Fruit fly (Drosophila melanogaster) whole organism, prepupa: ENCODE results near the gene St2.

Experiments
- CG10631 ChIP-seq: fragments of 200-800 bp; sonication (Bioruptor generic); optimal IDR thresholded peaks from 2 replicates; lab custom pipeline; 2016; ENCODE audit warnings: missing biosample characterization, missing genetic modification characterization
- CG11294 ChIP-seq: fragments of 200-800 bp; sonication (Bioruptor generic); IDR thresholded peaks from 2 replicates; pipeline ENCODE4 v1.3.6; 2022; ENCODE audit warnings: missing biosample characterization, missing genetic modification characterization
- CG11762 ChIP-seq: fragments of 200-800 bp; sonication (Bioruptor generic); optimal IDR thresholded peaks from 3 replicates; lab custom pipeline; 2016; ENCODE audit warnings: missing biosample characterization, missing genetic modification characterization; ENCODE audit not compliant: insufficient read depth
- CG15336 ChIP-seq: fragments of 200-800 bp; sonication (Bioruptor generic); IDR thresholded peaks from 2 replicates; pipeline ENCODE4 v1.3.6; 2022; ENCODE audit warnings: missing biosample characterization, missing genetic modification characterization
- CG16779 ChIP-seq: fragments of 200-800 bp; sonication (Bioruptor generic); optimal IDR thresholded peaks from 3 replicates; lab custom pipeline; 2017; ENCODE audit warnings: missing biosample characterization, mild to moderate bottlenecking, missing genetic modification characterization
- CG3032 ChIP-seq: fragments of 200-800 bp; optimal IDR thresholded peaks from 2 replicates; lab custom pipeline; 2019; ENCODE audit warnings: missing biosample characterization, mild to moderate bottlenecking, missing genetic modification characterization, moderate library complexity
- CG31627 ChIP-seq: fragments of 200-800 bp; sonication (Bioruptor generic); optimal IDR thresholded peaks from 3 replicates; lab custom pipeline; 2016; ENCODE audit warnings: missing biosample characterization, missing genetic modification characterization
- CG32006 ChIP-seq: fragments of 200-800 bp; sonication (Bioruptor generic); optimal IDR thresholded peaks from 3 replicates; lab custom pipeline; 2017; ENCODE audit warnings: missing biosample characterization, mild to moderate bottlenecking, missing genetic modification characterization
- CG34406 ChIP-seq: fragments of 200-800 bp; sonication (Bioruptor generic); optimal IDR thresholded peaks from 3 replicates; lab custom pipeline; 2016; ENCODE audit warnings: missing biosample characterization, missing genetic modification characterization
- CG3919 ChIP-seq: fragments of 200-800 bp; sonication (Bioruptor generic); optimal IDR thresholded peaks from 3 replicates; lab custom pipeline; 2016; ENCODE audit warnings: missing biosample characterization, missing genetic modification characterization
- CG4318 ChIP-seq: fragments of 200-800 bp; sonication (Bioruptor generic); optimal IDR thresholded peaks from 3 replicates; lab custom pipeline; 2017; ENCODE audit warnings: missing biosample characterization, mild to moderate bottlenecking, missing genetic modification characterization
- CG6163 ChIP-seq: fragments of 200-800 bp; sonication (Bioruptor generic); IDR thresholded peaks from 3 replicates; pipeline ENCODE4 v1.3.6; 2022; ENCODE audit warnings: missing biosample characterization, missing genetic modification characterization
- CG6276 ChIP-seq: fragments of 200-800 bp; sonication (Bioruptor generic); optimal IDR thresholded peaks from 2 replicates; lab custom pipeline; 2017; ENCODE audit warnings: missing biosample characterization, mild to moderate bottlenecking, missing genetic modification characterization
- CG6792 ChIP-seq: fragments of 200-800 bp; sonication (Bioruptor generic); optimal IDR thresholded peaks from 3 replicates; lab custom pipeline; 2016; ENCODE audit warnings: missing biosample characterization, missing genetic modification characterization
- CG6808 ChIP-seq: fragments of 200-800 bp; sonication (Bioruptor generic); optimal IDR thresholded peaks from 3 replicates; lab custom pipeline; 2017; ENCODE audit warnings: missing biosample characterization, missing genetic modification characterization, mild to moderate bottlenecking, moderate library complexity, missing genetic modification reagents
- CG6854 ChIP-seq: fragments of 200-800 bp; sonication (Bioruptor generic); optimal IDR thresholded peaks from 2 replicates; lab custom pipeline; 2017; ENCODE audit warnings: missing biosample characterization, mild to moderate bottlenecking, missing genetic modification characterization
- CG7368 ChIP-seq: fragments of 200-800 bp; sonication (Bioruptor generic); optimal IDR thresholded peaks from 3 replicates; lab custom pipeline; 2016; ENCODE audit warnings: missing biosample characterization, missing genetic modification characterization
- CG8119 ChIP-seq: fragments of 200-800 bp; sonication (Bioruptor generic); IDR thresholded peaks from 3 replicates; pipeline ENCODE4 v1.3.6; 2022; ENCODE audit warnings: missing biosample characterization, missing genetic modification characterization
- CG8319 ChIP-seq: fragments of 200-800 bp; sonication (Bioruptor generic); optimal IDR thresholded peaks from 3 replicates; lab custom pipeline; 2016; ENCODE audit warnings: missing biosample characterization, missing genetic modification characterization
- CG9139 ChIP-seq: fragments of 200-800 bp; sonication (Bioruptor generic); optimal IDR thresholded peaks from 3 replicates; lab custom pipeline; 2017; ENCODE audit warnings: missing biosample characterization, mild to moderate bottlenecking, missing genetic modification characterization
- Eip75B ChIP-seq: fragments of 200-800 bp; sonication (Bioruptor generic); optimal IDR thresholded peaks from 3 replicates; lab custom pipeline; 2016; ENCODE audit warnings: missing biosample characterization, missing genetic modification characterization
- Eip78C ChIP-seq: fragments of 200-800 bp; sonication (Bioruptor generic); peaks from one replicate; lab custom pipeline; 2016; ENCODE audit warnings: missing biosample characterization, missing genetic modification characterization
- Ets96B ChIP-seq: fragments of 200-800 bp; optimal IDR thresholded peaks from 2 replicates; lab custom pipeline; 2019; ENCODE audit warnings: missing biosample characterization, mild to moderate bottlenecking, missing genetic modification characterization, moderate library complexity
- Gug ChIP-seq: fragments of 200-800 bp; sonication (Bioruptor generic); IDR thresholded peaks from 2 replicates; pipeline ENCODE4 v1.3.6; 2022; ENCODE audit warnings: missing biosample characterization, missing genetic modification characterization
- Hr38 ChIP-seq: sonication (Bioruptor generic); optimal IDR thresholded peaks from 2 replicates; lab custom pipeline; 2016; ENCODE audit warnings: missing biosample characterization, missing genetic modification characterization
- Hr39 ChIP-seq: fragments of 200-800 bp; sonication (Bioruptor generic); optimal IDR thresholded peaks from 2 replicates; lab custom pipeline; 2016; ENCODE audit warnings: missing biosample characterization, missing genetic modification characterization
- Hr4 ChIP-seq: fragments of 200-800 bp; sonication (Bioruptor generic); optimal IDR thresholded peaks from 3 replicates; lab custom pipeline; 2016; ENCODE audit warnings: missing biosample characterization, missing genetic modification characterization
- Lpt ChIP-seq: fragments of 200-800 bp; sonication (Bioruptor generic); optimal IDR thresholded peaks from 3 replicates; lab custom pipeline; 2016; ENCODE audit warnings: missing biosample characterization, missing genetic modification characterization
- Met ChIP-seq: fragments of 200-800 bp; sonication (Bioruptor generic); optimal IDR thresholded peaks from 3 replicates; lab custom pipeline; 2016; ENCODE audit warnings: missing biosample characterization, missing genetic modification characterization
- OdsH ChIP-seq: fragments of 200-800 bp; sonication (Bioruptor generic); optimal IDR thresholded peaks from 3 replicates; lab custom pipeline; 2016; ENCODE audit warnings: missing biosample characterization, missing genetic modification characterization
- Smox ChIP-seq: fragments of 200-800 bp; sonication (Bioruptor generic); optimal IDR thresholded peaks from 3 replicates; lab custom pipeline; 2016; ENCODE audit warnings: missing biosample characterization, missing genetic modification characterization
- Sox102F ChIP-seq: fragments of 200-800 bp; sonication (Bioruptor generic); optimal IDR thresholded peaks from 2 replicates; lab custom pipeline; 2016; ENCODE audit warnings: missing biosample characterization, mild to moderate bottlenecking, missing genetic modification characterization
- Sox15 ChIP-seq: fragments of 200-800 bp; sonication (Bioruptor generic); optimal IDR thresholded peaks from 3 replicates; lab custom pipeline; 2016; ENCODE audit warnings: missing biosample characterization, missing genetic modification characterization
- achi ChIP-seq: fragments of 200-800 bp; sonication (Bioruptor generic); optimal IDR thresholded peaks from 3 replicates; lab custom pipeline; 2016; ENCODE audit warnings: missing biosample characterization, missing genetic modification characterization
- acj6 ChIP-seq: fragments of 200-800 bp; sonication (Bioruptor generic); optimal IDR thresholded peaks from 3 replicates; lab custom pipeline; 2016; ENCODE audit warnings: missing biosample characterization, missing genetic modification characterization
- cyc ChIP-seq: fragments of 200-800 bp; sonication (Bioruptor generic); optimal IDR thresholded peaks from 3 replicates; lab custom pipeline; 2016; ENCODE audit warnings: missing biosample characterization, missing genetic modification characterization
- dac ChIP-seq: fragments of 200-800 bp; sonication (Bioruptor generic); optimal IDR thresholded peaks from 2 replicates; lab custom pipeline; 2017; ENCODE audit warnings: missing biosample characterization, mild to moderate bottlenecking, missing genetic modification characterization
- eg ChIP-seq: fragments of 200-800 bp; sonication (Bioruptor generic); IDR thresholded peaks from 3 replicates; pipeline ENCODE4 v1.3.6; 2022; ENCODE audit warnings: missing biosample characterization, missing genetic modification characterization
- fd59A ChIP-seq: fragments of 200-800 bp; sonication (Bioruptor generic); optimal IDR thresholded peaks from 2 replicates; lab custom pipeline; 2017; ENCODE audit warnings: missing biosample characterization, mild to moderate bottlenecking, missing genetic modification characterization, missing genetic modification reagents
- fd85E ChIP-seq: fragments of 200-800 bp; sonication (Bioruptor generic); optimal IDR thresholded peaks from 3 replicates; lab custom pipeline; 2016; ENCODE audit warnings: missing biosample characterization, missing genetic modification characterization
- lz ChIP-seq: fragments of 200-800 bp; sonication (Bioruptor generic); optimal IDR thresholded peaks from 3 replicates; lab custom pipeline; 2016; ENCODE audit warnings: missing biosample characterization, missing genetic modification characterization
- net ChIP-seq: fragments of 200-800 bp; sonication (Bioruptor generic); optimal IDR thresholded peaks from 3 replicates; lab custom pipeline; 2016; ENCODE audit warnings: missing biosample characterization, missing genetic modification characterization
- salr ChIP-seq, 2 experiments: fragments of 200-800 bp; sonication (Bioruptor generic); optimal IDR thresholded peaks; 3 replicates each; lab custom pipeline; 2016 to 2018; ENCODE audit warnings: missing biosample characterization in 2 of 2, missing genetic modification characterization in 2 of 2, mild to moderate bottlenecking in 1 of 2
- spab ChIP-seq: fragments of 200-800 bp; sonication (Bioruptor generic); optimal IDR thresholded peaks from 2 replicates; lab custom pipeline; 2017; ENCODE audit warnings: missing biosample characterization, mild to moderate bottlenecking, missing genetic modification characterization, missing genetic modification reagents
- ss ChIP-seq, 2 experiments: fragments of 200-800 bp; sonication (Bioruptor generic); optimal IDR thresholded peaks; 2 replicates in 1 of 2; 3 replicates in 1 of 2; lab custom pipeline; 2017 to 2018; ENCODE audit warnings: mild to moderate bottlenecking in 2 of 2, missing biosample characterization in 2 of 2, missing genetic modification characterization in 2 of 2, moderate library complexity in 1 of 2
- svp ChIP-seq: fragments of 200-800 bp; sonication (Bioruptor generic); peaks from one replicate; lab custom pipeline; 2016; ENCODE audit warnings: missing biosample characterization, missing genetic modification characterization
- topi ChIP-seq: fragments of 200-800 bp; sonication (Bioruptor generic); optimal IDR thresholded peaks from 3 replicates; lab custom pipeline; 2016; ENCODE audit warnings: missing biosample characterization, missing genetic modification characterization
- vri ChIP-seq: fragments of 200-800 bp; sonication (Bioruptor generic); optimal IDR thresholded peaks from 3 replicates; lab custom pipeline; 2016; ENCODE audit warnings: missing biosample characterization, mild to moderate bottlenecking, missing genetic modification characterization

The St2 gene

DNA sequence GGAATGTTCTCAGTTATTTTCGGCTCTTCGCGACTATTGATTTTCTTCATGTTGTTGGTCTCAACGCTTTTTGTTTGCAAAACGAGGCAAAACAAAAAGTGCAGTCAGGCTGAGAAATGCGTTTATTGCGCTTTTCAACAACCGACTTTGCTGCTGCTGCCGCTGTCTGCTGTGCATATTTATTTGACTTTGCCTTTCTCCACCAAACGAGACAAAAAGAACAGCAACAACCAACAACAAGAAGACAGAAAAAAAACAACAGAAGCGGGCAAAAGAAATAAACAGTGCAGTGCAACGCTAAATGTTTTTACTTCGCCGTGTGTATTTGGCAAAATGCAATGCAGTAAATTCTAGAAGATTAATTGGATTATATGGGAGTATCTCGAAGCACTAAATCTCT lies 29.3 kb upstream of the St2 start (continued):
- TF ChIP-seq CG8119: no peak
- no peak for TF ChIP-seq OdsH
- TF ChIP-seq eg (GFP tag; lab: Robert Waterston, UW): peak; percentile 64; the same call in 2 of the 3 replicates
- TF ChIP-seq fd85E (GFP tag; lab: Kevin White, UChicago): no peak
- TF ChIP-seq CG31627 (GFP tag; lab: Kevin White, UChicago): no peak
- TF ChIP-seq Eip75B: no peak
- peak; percentile 33 for TF ChIP-seq Eip78C
- TF ChIP-seq CG6792: no peak
- TF ChIP-seq CG6854 (GFP tag; lab: Kevin White, UChicago): peak; percentile 54
- no peak for TF ChIP-seq fd59A (GFP tag; lab: Kevin White, UChicago)
- TF ChIP-seq CG3032 (tag; lab: Kevin White, UChicago): no peak
- TF ChIP-seq CG11762 (GFP tag; lab: Kevin White, UChicago): no peak
- no peak for TF ChIP-seq lz (GFP tag; lab: Kevin White, UChicago)
- no peak for TF ChIP-seq Sox15 (GFP tag; lab: Kevin White, UChicago)
- TF ChIP-seq CG6276 (GFP tag; lab: Kevin White, UChicago): peak; percentile 70
- TF ChIP-seq CG6163 (GFP tag; lab: Robert Waterston, UW): peak; percentile 20; the same call in 1 of the 3 replicates
- TF ChIP-seq net (GFP tag; lab: Kevin White, UChicago): no peak
- TF ChIP-seq CG3919 (GFP tag; lab: Kevin White, UChicago): no peak
- TF ChIP-seq CG34406 (GFP tag; lab: Kevin White, UChicago): no peak
- no peak for TF ChIP-seq salr (GFP tag; optimal IDR thresholded peaks at IDR 0.05; lab: Kevin White, UChicago)
- TF ChIP-seq CG7368: no peak
- no peak for TF ChIP-seq CG16779 (tag; lab: Kevin White, UChicago)
- no peak for TF ChIP-seq Hr39
- TF ChIP-seq Smox (GFP tag; lab: Kevin White, UChicago): no peak

DNA sequence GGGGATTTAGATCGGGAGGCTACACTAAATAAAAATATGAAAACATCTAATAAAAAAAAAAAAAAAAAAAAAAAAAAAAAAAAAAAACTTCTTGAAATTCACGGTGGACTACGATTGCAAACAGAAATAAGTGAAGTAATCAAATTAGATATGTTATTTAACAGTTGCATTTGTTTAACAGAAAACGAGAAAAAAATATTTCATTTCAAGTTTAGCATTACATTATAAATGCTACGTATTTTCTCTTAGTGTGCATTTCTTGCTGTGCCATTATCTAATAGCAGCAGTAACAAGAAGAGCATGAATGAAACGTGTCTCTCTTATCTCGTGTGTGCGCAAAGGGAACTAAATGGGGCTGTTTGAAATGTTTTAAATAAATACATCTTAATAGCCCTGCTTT lies 26.8 kb upstream of the St2 start:
- TF ChIP-seq CG10631 (GFP tag; lab: Kevin White, UChicago): peak; percentile 72
- peak; percentile 29 for TF ChIP-seq net (GFP tag; lab: Kevin White, UChicago)
- TF ChIP-seq spab: peak; percentile 17
- peak; percentile 63 for TF ChIP-seq OdsH
- TF ChIP-seq CG15336 (GFP tag; lab: Robert Waterston, UW): peak; percentile 83
- TF ChIP-seq acj6: peak; percentile 62
- TF ChIP-seq vri (GFP tag; lab: Kevin White, UChicago): peak; percentile 3
- TF ChIP-seq Hr38: no peak
- TF ChIP-seq CG31627 (GFP tag; lab: Kevin White, UChicago): no peak
- peak; percentile 31 for TF ChIP-seq CG4318 (GFP tag; lab: Kevin White, UChicago)
- no peak for TF ChIP-seq ss (GFP tag; optimal IDR thresholded peaks at IDR 0.05; lab: Kevin White, UChicago)
- TF ChIP-seq achi (GFP tag; lab: Kevin White, UChicago): peak; percentile 74
- peak; percentile 42; the same call in 1 of the 2 replicates for TF ChIP-seq CG11294
- TF ChIP-seq Gug (GFP tag; lab: Robert Waterston, UW): peak; percentile 65
- peak; percentile 85 for TF ChIP-seq CG8119
- no peak for TF ChIP-seq Sox15 (GFP tag; lab: Kevin White, UChicago)
- no peak for TF ChIP-seq fd59A (GFP tag; lab: Kevin White, UChicago)
- TF ChIP-seq svp (GFP tag; lab: Kevin White, UChicago): peak; percentile 74
- TF ChIP-seq topi: no peak
- peak; percentile 59 for TF ChIP-seq CG6276 (GFP tag; lab: Kevin White, UChicago)
- peak in 1 of 2 experiments; percentile 75 for TF ChIP-seq salr (GFP tag; optimal IDR thresholded peaks at IDR 0.05; lab: Kevin White, UChicago)
- TF ChIP-seq CG9139 (GFP tag; lab: Kevin White, UChicago): no peak
- TF ChIP-seq dac (GFP tag; lab: Kevin White, UChicago): no peak
- no peak for TF ChIP-seq CG6854 (GFP tag; lab: Kevin White, UChicago)
- peak; percentile 35 for TF ChIP-seq CG6792
- peak; percentile 24 for TF ChIP-seq Eip75B
- no peak for TF ChIP-seq CG7368
- TF ChIP-seq fd85E (GFP tag; lab: Kevin White, UChicago): no peak
- no peak for TF ChIP-seq CG6808
- TF ChIP-seq CG32006: peak; percentile 71
- TF ChIP-seq CG16779 (tag; lab: Kevin White, UChicago): no peak
- TF ChIP-seq cyc: no peak
- peak; percentile 78 for TF ChIP-seq Hr4 (GFP tag; lab: Kevin White, UChicago)
- peak; percentile 18 for TF ChIP-seq Met (GFP tag; lab: Kevin White, UChicago)
- TF ChIP-seq Hr39: no peak
- peak; percentile 68 for TF ChIP-seq Lpt
- TF ChIP-seq CG8319 (GFP tag; lab: Kevin White, UChicago): no peak
- TF ChIP-seq Sox102F (GFP tag; lab: Kevin White, UChicago): no peak
- peak; percentile 36 for TF ChIP-seq Ets96B (tag; lab: Kevin White, UChicago)
- TF ChIP-seq CG3919 (GFP tag; lab: Kevin White, UChicago): peak; percentile 65
- peak; percentile 59 for TF ChIP-seq CG11762 (GFP tag; lab: Kevin White, UChicago)
- peak; percentile 53 for TF ChIP-seq CG34406 (GFP tag; lab: Kevin White, UChicago)
